Fruit fly (Drosophila melanogaster) whole organism, embryonic: ENCODE data around the gene CG15717.

ENCODE experiments used
- ATbp ChIP-seq: fragments of 200-800 bp; sonication (Bioruptor generic); optimal IDR thresholded peaks from 2 replicates; lab custom pipeline; 2017; ENCODE audit warnings: missing biosample characterization, mild to moderate bottlenecking, missing genetic modification characterization, missing genetic modification reagents
- Blimp-1 ChIP-seq: fragments of 200-800 bp; sonication (Bioruptor generic); optimal IDR thresholded peaks from 3 replicates; lab custom pipeline; 2018; ENCODE audit warnings: missing biosample characterization, missing genetic modification characterization, mild to moderate bottlenecking, moderate library complexity, missing genetic modification reagents
- CG11504 ChIP-seq: fragments of 200-800 bp; sonication (Bioruptor generic); optimal IDR thresholded peaks from 3 replicates; lab custom pipeline; 2019; ENCODE audit warnings: missing biosample characterization, mild to moderate bottlenecking, missing genetic modification characterization, moderate library complexity
- CG11695 ChIP-seq: fragments of 200-800 bp; sonication (Bioruptor generic); IDR thresholded peaks from 3 replicates; pipeline ENCODE4 v1.3.6; 2022; ENCODE audit warnings: missing biosample characterization, missing genetic modification characterization
- CG12744 ChIP-seq: fragments of 200-800 bp; sonication (Bioruptor generic); optimal IDR thresholded peaks from 2 replicates; lab custom pipeline; 2016; ENCODE audit warnings: missing biosample characterization, missing genetic modification characterization
- CG12769 ChIP-seq: fragments of 200-800 bp; sonication (Bioruptor generic); optimal IDR thresholded peaks from 2 replicates; lab custom pipeline; 2019; ENCODE audit warnings: missing biosample characterization, mild to moderate bottlenecking, missing genetic modification characterization, moderate library complexity
- CG17912 ChIP-seq: fragments of 200-800 bp; sonication (Bioruptor generic); optimal IDR thresholded peaks from 2 replicates; lab custom pipeline; 2018; ENCODE audit warnings: missing biosample characterization, mild to moderate bottlenecking, missing genetic modification characterization
- CG2712 ChIP-seq: fragments of 200-800 bp; optimal IDR thresholded peaks from 3 replicates; lab custom pipeline; 2019; ENCODE audit warnings: missing biosample characterization, mild to moderate bottlenecking, missing genetic modification characterization, moderate library complexity
- CG30431 ChIP-seq: fragments of 200-800 bp; sonication (Bioruptor generic); optimal IDR thresholded peaks from 2 replicates; lab custom pipeline; 2017; ENCODE audit warnings: missing biosample characterization, missing genetic modification characterization
- CG32767 ChIP-seq: fragments of 200-800 bp; sonication (Bioruptor generic); IDR thresholded peaks from 2 replicates; pipeline ENCODE4 v1.3.6; 2022; ENCODE audit warnings: missing biosample characterization, missing genetic modification characterization
- CG3995 ChIP-seq: fragments of 200-800 bp; sonication (Bioruptor generic); optimal IDR thresholded peaks from 3 replicates; lab custom pipeline; 2016; ENCODE audit warnings: missing biosample characterization, missing genetic modification characterization
- CG42726 ChIP-seq: fragments of 200-800 bp; sonication (Bioruptor generic); IDR thresholded peaks from 2 replicates; pipeline ENCODE4 v1.3.6; 2022; ENCODE audit warnings: missing biosample characterization, missing genetic modification characterization; ENCODE audit not compliant: partially characterized antibody
- CG4617 ChIP-seq: fragments of 200-800 bp; sonication (Bioruptor generic); optimal IDR thresholded peaks from 3 replicates; lab custom pipeline; 2016; ENCODE audit warnings: missing biosample characterization, missing genetic modification characterization, borderline replicate concordance
- CG5245 ChIP-seq: fragments of 200-800 bp; sonication (Bioruptor generic); optimal IDR thresholded peaks from 3 replicates; lab custom pipeline; 2016; ENCODE audit warnings: missing biosample characterization, missing genetic modification characterization
- CG5953 ChIP-seq: fragments of 200-800 bp; sonication (Bioruptor generic); IDR thresholded peaks from 2 replicates; pipeline ENCODE4 v1.3.6; 2022; ENCODE audit warnings: missing biosample characterization, missing genetic modification characterization
- CG6765 ChIP-seq: fragments of 200-800 bp; sonication (Bioruptor generic); optimal IDR thresholded peaks from 3 replicates; lab custom pipeline; 2017; ENCODE audit warnings: missing biosample characterization, mild to moderate bottlenecking, missing genetic modification characterization
- CG7357 ChIP-seq: fragments of 200-800 bp; sonication (Bioruptor generic); IDR thresholded peaks from 3 replicates; pipeline ENCODE4 v1.3.6; 2022; ENCODE audit warnings: missing biosample characterization, missing genetic modification characterization
- CG7745 ChIP-seq: fragments of 200-800 bp; sonication (Bioruptor generic); optimal IDR thresholded peaks from 2 replicates; lab custom pipeline; 2018; ENCODE audit warnings: missing biosample characterization, mild to moderate bottlenecking, missing genetic modification characterization, moderate library complexity
- CG8388 ChIP-seq: fragments of 200-800 bp; sonication (Bioruptor generic); optimal IDR thresholded peaks from 2 replicates; lab custom pipeline; 2019; ENCODE audit warnings: missing biosample characterization, mild to moderate bottlenecking, missing genetic modification characterization, moderate library complexity
- CHES-1-like ChIP-seq: fragments of 200-800 bp; sonication (Bioruptor generic); optimal IDR thresholded peaks from 2 replicates; lab custom pipeline; 2016; ENCODE audit warnings: missing biosample characterization, missing genetic modification characterization
- E2f1 ChIP-seq: fragments of 200-800 bp; sonication (Bioruptor generic); IDR thresholded peaks from 2 replicates; pipeline ENCODE4 v1.3.6; 2022; ENCODE audit warnings: missing biosample characterization, missing genetic modification characterization
- Ets65A ChIP-seq: fragments of 200-800 bp; sonication (Bioruptor generic); peaks from one replicate; lab custom pipeline; 2016; ENCODE audit warnings: missing biosample characterization, missing genetic modification characterization
- H2.0 ChIP-seq: fragments of 200-800 bp; sonication (Bioruptor generic); IDR thresholded peaks from 2 replicates; pipeline ENCODE4 v1.3.6; 2022; ENCODE audit warnings: missing biosample characterization, missing genetic modification characterization
- HLH3B ChIP-seq: fragments of 200-800 bp; sonication (Bioruptor generic); IDR thresholded peaks from 2 replicates; pipeline ENCODE4 v1.3.6; 2022; ENCODE audit warnings: missing biosample characterization, missing genetic modification characterization
- Hr3 ChIP-seq: fragments of 200-800 bp; sonication (Bioruptor generic); optimal IDR thresholded peaks from 3 replicates; lab custom pipeline; 2016; ENCODE audit warnings: missing biosample characterization, missing genetic modification characterization
- Med ChIP-seq: fragments of 200-800 bp; sonication (Bioruptor generic); peaks from one replicate; lab custom pipeline; 2016; ENCODE audit warnings: missing biosample characterization, missing genetic modification characterization, mild to moderate bottlenecking, inconsistent platforms, moderate library complexity
- NC2β ChIP-seq: fragments of 200-800 bp; sonication (Bioruptor generic); optimal IDR thresholded peaks from 2 replicates; lab custom pipeline; 2016; ENCODE audit warnings: missing biosample characterization, missing genetic modification characterization
- Opbp ChIP-seq: fragments of 200-800 bp; sonication (Bioruptor generic); IDR thresholded peaks from 3 replicates; pipeline ENCODE4 v1.3.6; 2022; ENCODE audit warnings: missing biosample characterization, missing genetic modification characterization; ENCODE audit not compliant: partially characterized antibody
- Optix ChIP-seq: fragments of 200-800 bp; sonication (Bioruptor generic); IDR thresholded peaks from 3 replicates; pipeline ENCODE4 v1.3.6; 2022; ENCODE audit warnings: missing biosample characterization, missing genetic modification characterization
- Sox102F ChIP-seq: fragments of 200-800 bp; sonication (Bioruptor generic); optimal IDR thresholded peaks from 2 replicates; lab custom pipeline; 2018; ENCODE audit warnings: missing biosample characterization, mild to moderate bottlenecking, missing genetic modification characterization, moderate library complexity
- Ssrp ChIP-seq: fragments of 200-800 bp; sonication (Bioruptor generic); optimal IDR thresholded peaks from 2 replicates; lab custom pipeline; 2018; ENCODE audit warnings: missing biosample characterization, mild to moderate bottlenecking, missing genetic modification characterization, moderate library complexity
- ci ChIP-seq: fragments of 200-800 bp; sonication (Bioruptor generic); IDR thresholded peaks from 3 replicates; pipeline ENCODE4 v1.3.6; 2022; ENCODE audit warnings: missing biosample characterization, missing genetic modification characterization
- dan ChIP-seq: fragments of 200-800 bp; sonication (Bioruptor generic); IDR thresholded peaks from 2 replicates; pipeline ENCODE4 v1.3.6; 2022; ENCODE audit warnings: missing biosample characterization, missing genetic modification characterization
- gem ChIP-seq: fragments of 200-800 bp; sonication (Bioruptor generic); optimal IDR thresholded peaks from 2 replicates; lab custom pipeline; 2019; ENCODE audit warnings: missing biosample characterization, mild to moderate bottlenecking, missing genetic modification characterization, moderate library complexity
- grau ChIP-seq: fragments of 200-800 bp; optimal IDR thresholded peaks from 3 replicates; lab custom pipeline; 2019; ENCODE audit warnings: missing biosample characterization, mild to moderate bottlenecking, missing genetic modification characterization, moderate library complexity
- jigr1 ChIP-seq: fragments of 200-800 bp; sonication (Bioruptor generic); IDR thresholded peaks from 3 replicates; pipeline ENCODE4 v1.3.6; 2022; ENCODE audit warnings: missing biosample characterization, missing genetic modification characterization
- nom ChIP-seq: fragments of 200-800 bp; sonication (Bioruptor generic); optimal IDR thresholded peaks from 2 replicates; lab custom pipeline; 2017; ENCODE audit warnings: missing biosample characterization, missing genetic modification characterization, mild to moderate bottlenecking, moderate library complexity, missing genetic modification reagents
- odd ChIP-seq: fragments of 200-800 bp; sonication (Bioruptor generic); optimal IDR thresholded peaks from 2 replicates; lab custom pipeline; 2017; ENCODE audit warnings: missing biosample characterization, mild to moderate bottlenecking, missing genetic modification characterization
- ranshi ChIP-seq: fragments of 200-800 bp; sonication (Bioruptor generic); IDR thresholded peaks from 2 replicates; pipeline ENCODE4 v1.3.6; 2022; ENCODE audit warnings: missing biosample characterization, missing genetic modification characterization
- repo ChIP-seq: fragments of 200-800 bp; sonication (Bioruptor generic); optimal IDR thresholded peaks from 2 replicates; lab custom pipeline; 2016; ENCODE audit warnings: missing biosample characterization, missing genetic modification characterization
- row ChIP-seq: fragments of 200-800 bp; sonication (Bioruptor generic); IDR thresholded peaks from 3 replicates; pipeline ENCODE4 v1.3.6; 2022; ENCODE audit warnings: missing biosample characterization, missing genetic modification characterization
- seq ChIP-seq: fragments of 200-800 bp; sonication (Bioruptor generic); IDR thresholded peaks from 2 replicates; pipeline ENCODE4 v1.3.6; 2022; ENCODE audit warnings: missing biosample characterization, missing genetic modification characterization
- stc ChIP-seq: fragments of 200-800 bp; sonication (Bioruptor generic); IDR thresholded peaks from 2 replicates; pipeline ENCODE4 v1.3.6; 2022; ENCODE audit warnings: missing biosample characterization, missing genetic modification characterization
- tap ChIP-seq: fragments of 200-800 bp; optimal IDR thresholded peaks from 3 replicates; lab custom pipeline; 2019; ENCODE audit warnings: missing biosample characterization, mild to moderate bottlenecking, missing genetic modification characterization, moderate library complexity
- tio ChIP-seq: fragments of 200-800 bp; sonication (Bioruptor generic); optimal IDR thresholded peaks from 2 replicates; lab custom pipeline; 2017; ENCODE audit warnings: missing biosample characterization, missing genetic modification characterization, inconsistent platforms
- twi ChIP-seq: fragments of 200-800 bp; optimal IDR thresholded peaks from 2 replicates; lab custom pipeline; 2019; ENCODE audit warnings: missing biosample characterization, mild to moderate bottlenecking, missing genetic modification characterization, moderate library complexity
- unpg ChIP-seq: fragments of 200-800 bp; sonication (Bioruptor generic); optimal IDR thresholded peaks from 3 replicates; lab custom pipeline; 2018; ENCODE audit warnings: missing biosample characterization, mild to moderate bottlenecking, missing genetic modification characterization, moderate library complexity
- wdn ChIP-seq: fragments of 200-800 bp; sonication (Bioruptor generic); IDR thresholded peaks from 2 replicates; pipeline ENCODE4 v1.3.6; 2022; ENCODE audit warnings: missing biosample characterization, missing genetic modification characterization
- wor ChIP-seq: fragments of 200-800 bp; sonication (Bioruptor generic); IDR thresholded peaks from 2 replicates; pipeline ENCODE4 v1.3.6; 2022; ENCODE audit warnings: missing biosample characterization, missing genetic modification characterization
- z ChIP-seq: fragments of 200-800 bp; sonication (Bioruptor generic); IDR thresholded peaks from 3 replicates; pipeline ENCODE4 v1.3.6; 2022; ENCODE audit warnings: missing biosample characterization, missing genetic modification characterization
- zfh1 ChIP-seq: fragments of 200-800 bp; sonication (Bioruptor generic); IDR thresholded peaks from 3 replicates; pipeline ENCODE4 v1.3.6; 2022; ENCODE audit warnings: missing biosample characterization, missing genetic modification characterization

The CG15717 gene

dm6 chrX:13113863-13114407 is 14.8 kb upstream of the CG15717 start:
- TF ChIP-seq CG32767 (GFP tag; lab: Robert Waterston, UW) (no peak), E2f1 (GFP tag; lab: Robert Waterston, UW) (no peak), unpg (no peak), CG11695 (no peak), CG4617 (GFP tag; lab: Kevin White, UChicago) (no peak), nom (GFP tag; lab: Kevin White, UChicago) (no peak), zfh1 (GFP tag; lab: Robert Waterston, UW) (0 out of 3 replicates have a peak, but pooled peaks have one; percentile 13), H2.0 (GFP tag; lab: Robert Waterston, UW) (no peak), CG6765 (GFP tag; lab: Kevin White, UChicago) (no peak), Hr3 (GFP tag; lab: Kevin White, UChicago) (no peak), odd (GFP tag; lab: Kevin White, UChicago) (no peak), Ets65A (GFP tag; lab: Kevin White, UChicago) (peak; percentile 31), wdn (no peak), ATbp (GFP tag; lab: Kevin White, UChicago) (no peak), twi (no peak), CG7745 (tag; lab: Kevin White, UChicago) (no peak), z (GFP tag; lab: Robert Waterston, UW) (no peak), CG2712 (tag; lab: Kevin White, UChicago) (no peak), CG5245 (GFP tag; lab: Kevin White, UChicago) (no peak), repo (GFP tag; lab: Kevin White, UChicago) (no peak), NC2β (no peak), Ssrp (tag; lab: Kevin White, UChicago) (no peak), wor (GFP tag; lab: Robert Waterston, UW) (no peak), CG5953 (no peak), CG11504 (tag; lab: Kevin White, UChicago) (peak; percentile 1), HLH3B (GFP tag; lab: Robert Waterston, UW) (0 out of 2 replicates have a peak, but pooled peaks have one; percentile 17), Blimp-1 (GFP tag; lab: Kevin White, UChicago) (peak; percentile 58), Sox102F (GFP tag; lab: Kevin White, UChicago) (peak; percentile 31), CG12744 (GFP tag; lab: Kevin White, UChicago) (no peak), CG3995 (GFP tag; lab: Kevin White, UChicago) (no peak), Opbp (no peak), jigr1 (GFP tag; lab: Robert Waterston, UW) (no peak), seq (GFP tag; lab: Robert Waterston, UW) (no peak), stc (GFP tag; lab: Robert Waterston, UW) (no peak), CG7357 (0 out of 3 replicates have a peak, but pooled peaks have one; percentile 5), CG30431 (GFP tag; lab: Kevin White, UChicago) (no peak), ranshi (GFP tag; lab: Robert Waterston, UW) (no peak), CHES-1-like (GFP tag; lab: Kevin White, UChicago) (no peak), tio (GFP tag; lab: Kevin White, UChicago) (no peak), Med (GFP tag; lab: Kevin White, UChicago) (peak; percentile 37), grau (tag; lab: Kevin White, UChicago) (peak; percentile 50), CG12769 (tag; lab: Kevin White, UChicago) (peak; percentile 62), row (GFP tag; lab: Robert Waterston, UW) (peak; percentile 28), tap (tag; lab: Kevin White, UChicago) (no peak), gem (tag; lab: Kevin White, UChicago) (peak; percentile 1), CG42726 (GFP tag; lab: Robert Waterston, UW) (no peak), dan (GFP tag; lab: Robert Waterston, UW) (no peak), Optix (GFP tag; lab: Robert Waterston, UW) (no peak), CG17912 (GFP tag; lab: Kevin White, UChicago) (no peak), ci (GFP tag; lab: Robert Waterston, UW) (peak; percentile 66; the same call in 2 of the 3 replicates), CG8388 (GFP tag; lab: Kevin White, UChicago) (no peak)
